Worm (Caenorhabditis elegans): ENCODE data around the gene R107.5.

DNA sequence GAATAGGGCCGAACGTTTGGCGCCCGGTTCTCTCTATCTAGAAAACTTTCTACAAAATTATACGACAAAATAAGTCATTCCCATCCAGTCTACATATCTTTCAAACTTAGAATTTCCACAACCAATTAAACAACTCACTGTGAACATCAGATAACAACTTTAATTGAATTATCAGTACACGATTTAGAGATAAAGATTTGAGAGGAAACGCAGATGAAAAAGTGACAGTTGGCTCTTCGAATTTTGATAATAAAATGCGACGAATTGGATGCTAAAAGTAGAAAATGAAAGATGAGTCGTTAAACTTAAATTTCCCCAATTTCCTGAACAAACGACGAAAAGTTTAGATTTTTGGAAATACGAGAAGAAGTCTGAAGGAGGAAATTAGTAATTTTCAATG, 18.6 kb downstream of the R107.5 start:
- no peak for TF ChIP-seq him-1 (tag; optimal IDR thresholded peaks at IDR 0.05)
- no peak for TF ChIP-seq dao-5 (tag; optimal IDR thresholded peaks at IDR 0.05)

Data from whole organism, L4/young adult.